Worm (Caenorhabditis elegans) whole organism, young adult: ENCODE measurements around the gene srw-68.

Source experiments
- B0035.1 ChIP-seq: sonication (generic microtip); optimal IDR thresholded peaks from 2 replicates; lab custom pipeline; 2016; ENCODE audit warnings: missing genetic modification characterization, mild to moderate bottlenecking, missing compliant biosample characterization, missing genotype, missing genetic modification reagents
- B0261.1 ChIP-seq: sonication (generic microtip); optimal IDR thresholded peaks from 2 replicates; lab custom pipeline; 2016; ENCODE audit warnings: mild to moderate bottlenecking, missing genetic modification characterization, moderate library complexity, missing compliant biosample characterization
- D2030.7 ChIP-seq: fragments of 200-800 bp; sonication (Bioruptor generic); IDR thresholded peaks from 2 replicates; pipeline ENCODE4 v1.3.6; 2022; ENCODE audit warnings: missing genetic modification reagents, missing genetic modification characterization, missing compliant biosample characterization
- F10E7.11 ChIP-seq: sonication (generic microtip); optimal IDR thresholded peaks from 2 replicates; lab custom pipeline; 2017; ENCODE audit warnings: mild to moderate bottlenecking, missing genetic modification characterization, moderate library complexity, missing compliant biosample characterization
- F33H1.4 ChIP-seq: fragments of 200-800 bp; sonication (Bioruptor generic); IDR thresholded peaks from 2 replicates; pipeline ENCODE4 v1.3.6; 2022; ENCODE audit warnings: missing genetic modification reagents, missing genetic modification characterization, missing compliant biosample characterization
- F37B4.10 ChIP-seq: fragments of 200-800 bp; sonication (Bioruptor generic); IDR thresholded peaks from 2 replicates; pipeline ENCODE4 v1.3.6; 2022; ENCODE audit warnings: missing genetic modification characterization, missing compliant biosample characterization
- F57A8.1 ChIP-seq: fragments of 200-800 bp; sonication (Bioruptor generic); optimal IDR thresholded peaks from 2 replicates; lab custom pipeline; 2018; ENCODE audit warnings: mild to moderate bottlenecking, missing genetic modification characterization, moderate library complexity, missing compliant biosample characterization
- K11D2.4 ChIP-seq: fragments of 200-800 bp; sonication (Bioruptor generic); IDR thresholded peaks from 2 replicates; pipeline ENCODE4 v1.3.6; 2022; ENCODE audit warnings: missing genetic modification reagents, missing genetic modification characterization, missing compliant biosample characterization
- K12H6.12 ChIP-seq: fragments of 200-800 bp; sonication (Bioruptor generic); optimal IDR thresholded peaks from 2 replicates; lab custom pipeline; 2018; ENCODE audit warnings: mild to moderate bottlenecking, missing genetic modification characterization, missing compliant biosample characterization
- T26A5.8 ChIP-seq: sonication (generic microtip); optimal IDR thresholded peaks from 2 replicates; lab custom pipeline; 2016; ENCODE audit warnings: missing genetic modification characterization, missing compliant biosample characterization
- Y67H2A.10 ChIP-seq: fragments of 200-800 bp; sonication (Bioruptor generic); conservative IDR thresholded peaks from 2 replicates; pipeline ENCODE4 v1.3.6; 2022; ENCODE audit warnings: missing genetic modification reagents, missing genetic modification characterization, missing compliant biosample characterization
- athp-1 ChIP-seq: sonication (generic microtip); optimal IDR thresholded peaks from 2 replicates; lab custom pipeline; 2017; ENCODE audit warnings: mild to moderate bottlenecking, missing genetic modification characterization, missing compliant biosample characterization
- bed-2 ChIP-seq: fragments of 200-800 bp; sonication (Bioruptor generic); IDR thresholded peaks from 2 replicates; pipeline ENCODE4 v1.3.6; 2022; ENCODE audit warnings: missing genetic modification reagents, missing genetic modification characterization, missing compliant biosample characterization
- cebp-2 ChIP-seq: fragments of 200-800 bp; sonication (Bioruptor generic); IDR thresholded peaks from 2 replicates; pipeline ENCODE4 v1.3.6; 2022; ENCODE audit warnings: missing genetic modification characterization, missing compliant biosample characterization
- ceh-58 ChIP-seq: fragments of 200-800 bp; sonication (Bioruptor generic); IDR thresholded peaks from 2 replicates; pipeline ENCODE4 v1.3.6; 2022; ENCODE audit warnings: missing genetic modification characterization, missing compliant biosample characterization
- dox-1 ChIP-seq: fragments of 200-800 bp; sonication (Bioruptor generic); IDR thresholded peaks from 2 replicates; pipeline ENCODE4 v1.3.6; 2022; ENCODE audit warnings: missing genetic modification reagents, missing genetic modification characterization, missing compliant biosample characterization
- dpff-1 ChIP-seq: sonication (generic microtip); optimal IDR thresholded peaks from 2 replicates; lab custom pipeline; 2017; ENCODE audit warnings: mild to moderate bottlenecking, missing genetic modification characterization, missing compliant biosample characterization
- dpl-1 ChIP-seq: fragments of 150-350 bp; optimal IDR thresholded peaks from 2 replicates; lab custom pipeline; 2014; ENCODE audit warnings: missing biosample characterization, missing genetic modification reagents, missing genetic modification characterization
- efl-1 ChIP-seq: fragments of 150-350 bp; optimal IDR thresholded peaks from 2 replicates; lab custom pipeline; 2014; ENCODE audit warnings: missing biosample characterization, missing genetic modification reagents, missing genetic modification characterization
- egl-18 ChIP-seq: fragments of 200-800 bp; sonication (Bioruptor generic); IDR thresholded peaks from 2 replicates; pipeline ENCODE4 v1.3.6; 2022; ENCODE audit warnings: missing genetic modification reagents, missing genetic modification characterization, missing compliant biosample characterization
- egrh-3 ChIP-seq: fragments of 200-800 bp; sonication (Bioruptor generic); IDR thresholded peaks from 2 replicates; pipeline ENCODE4 v1.3.6; 2022; ENCODE audit warnings: missing genetic modification reagents, missing genetic modification characterization, missing compliant biosample characterization
- ets-4 ChIP-seq: fragments of 200-800 bp; sonication (Bioruptor generic); optimal IDR thresholded peaks from 2 replicates; lab custom pipeline; 2018; ENCODE audit warnings: mild to moderate bottlenecking, missing genetic modification characterization, missing compliant biosample characterization
- fkh-3 ChIP-seq: sonication (generic microtip); optimal IDR thresholded peaks from 2 replicates; lab custom pipeline; 2016; ENCODE audit warnings: mild to moderate bottlenecking, missing genetic modification characterization, missing compliant biosample characterization
- gei-17 ChIP-seq: fragments of 200-800 bp; sonication (Bioruptor generic); optimal IDR thresholded peaks from 2 replicates; lab custom pipeline; 2018; ENCODE audit warnings: mild to moderate bottlenecking, missing genetic modification characterization, missing compliant biosample characterization
- him-1 ChIP-seq: sonication (generic microtip); optimal IDR thresholded peaks from 2 replicates; lab custom pipeline; 2016; ENCODE audit warnings: missing genotype, missing genetic modification reagents, missing genetic modification characterization, missing compliant biosample characterization
- hlh-26 ChIP-seq: fragments of 200-800 bp; sonication (Bioruptor generic); conservative IDR thresholded peaks from 2 replicates; pipeline ENCODE4 v1.3.6; 2022; ENCODE audit warnings: missing genetic modification reagents, missing genetic modification characterization, missing compliant biosample characterization
- hmg-1.2 ChIP-seq: fragments of 200-800 bp; sonication (Bioruptor generic); IDR thresholded peaks from 2 replicates; pipeline ENCODE4 v1.3.6; 2022; ENCODE audit warnings: missing genetic modification reagents, missing genetic modification characterization, missing compliant biosample characterization
- lag-1 ChIP-seq: fragments of 200-800 bp; sonication (Bioruptor generic); IDR thresholded peaks from 2 replicates; pipeline ENCODE4 v1.3.6; 2022; ENCODE audit warnings: missing genetic modification reagents, missing genetic modification characterization, missing compliant biosample characterization
- lsl-1 ChIP-seq: fragments of 200-800 bp; sonication (Bioruptor generic); optimal IDR thresholded peaks from 2 replicates; lab custom pipeline; 2018; ENCODE audit warnings: mild to moderate bottlenecking, missing genetic modification characterization, moderate library complexity, missing compliant biosample characterization
- nhr-120 ChIP-seq: fragments of 200-800 bp; sonication (Bioruptor generic); IDR thresholded peaks from 2 replicates; pipeline ENCODE4 v1.3.6; 2022; ENCODE audit warnings: missing genetic modification characterization, missing compliant biosample characterization
- nhr-179 ChIP-seq: sonication (generic microtip); optimal IDR thresholded peaks from 2 replicates; lab custom pipeline; 2016; ENCODE audit warnings: mild to moderate bottlenecking, missing genetic modification characterization, missing compliant biosample characterization
- repo-1 ChIP-seq: sonication (generic microtip); optimal IDR thresholded peaks from 2 replicates; lab custom pipeline; 2017; ENCODE audit warnings: mild to moderate bottlenecking, missing genetic modification characterization, missing compliant biosample characterization
- rpc-1 ChIP-seq, 2 experiments: fragments of 150-350 bp in 1 of 2; sonication (generic microtip) in 1 of 2; optimal IDR thresholded peaks; 2 replicates each; lab custom pipeline; 2014 to 2018; ENCODE audit warnings: missing biosample characterization in 1 of 2, missing genetic modification characterization in 1 of 2, missing genetic modification reagents in 1 of 2, missing genotype in 1 of 2
- sea-2 ChIP-seq: fragments of 200-800 bp; sonication (Bioruptor generic); IDR thresholded peaks from 2 replicates; pipeline ENCODE4 v1.3.6; 2022; ENCODE audit warnings: missing genetic modification characterization, missing compliant biosample characterization
- tbp1 ChIP-seq: fragments of 200-800 bp; sonication (Bioruptor generic); optimal IDR thresholded peaks from 2 replicates; lab custom pipeline; 2018; ENCODE audit warnings: mild to moderate bottlenecking, missing genetic modification characterization, missing compliant biosample characterization
- unc-130 ChIP-seq: sonication (generic microtip); optimal IDR thresholded peaks from 2 replicates; lab custom pipeline; 2016; ENCODE audit warnings: missing genetic modification reagents, missing genetic modification characterization, missing compliant biosample characterization
- ztf-25 ChIP-seq: fragments of 200-800 bp; sonication (Bioruptor generic); IDR thresholded peaks from 2 replicates; pipeline ENCODE4 v1.3.6; 2022; ENCODE audit warnings: missing genetic modification reagents, missing genetic modification characterization, missing compliant biosample characterization
- ztf-26 ChIP-seq: sonication (generic microtip); optimal IDR thresholded peaks from 2 replicates; lab custom pipeline; 2017; ENCODE audit warnings: missing genetic modification characterization, missing compliant biosample characterization
- ztf-3 ChIP-seq: fragments of 200-800 bp; sonication (Bioruptor generic); optimal IDR thresholded peaks from 2 replicates; lab custom pipeline; 2018; ENCODE audit warnings: mild to moderate bottlenecking, missing genetic modification characterization, missing compliant biosample characterization

srw-68 gene

ce11 chrV:7409599-7409998, 16.9 kb downstream of the srw-68 start, which contains the start of gene R13D7.2:
TSS of gene R13D7.2 (plus strand) at chrV:7409899.
- TF ChIP-seq F37B4.10 (GFP tag; lab: Robert Waterston, UW) (no peak), nhr-179 (no peak), fkh-3 (tag; lab: Kevin White, UChicago) (no peak), tbp1 (GFP tag; lab: Kevin White, UChicago) (no peak)

DNA sequence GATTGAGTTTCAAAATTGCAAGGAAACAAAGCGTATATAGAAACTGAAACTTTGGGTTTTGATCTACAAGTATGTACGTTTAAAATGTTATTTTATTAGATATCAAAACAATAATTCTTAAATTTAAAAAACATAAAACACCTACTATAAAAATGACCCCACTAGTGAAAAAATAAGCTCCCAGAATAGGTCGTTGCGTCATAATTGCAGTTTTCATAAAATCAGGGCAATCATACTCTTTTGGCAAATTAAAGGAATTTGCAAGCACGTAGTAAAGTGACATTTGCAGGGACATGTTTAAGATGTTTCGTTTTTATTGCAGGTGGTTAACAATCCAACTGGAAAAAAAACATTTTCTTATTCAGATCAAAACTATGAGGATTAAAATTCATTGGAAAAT, 18.0 kb downstream of the srw-68 start, which contains the start of gene srt-6:
srt-6 (minus strand) TSS at position 295 of the 400 bp plus-strand sequence.
- TF ChIP-seq dox-1 (GFP tag; lab: Robert Waterston, UW): no peak
- no peak for TF ChIP-seq dpff-1
- no peak for TF ChIP-seq B0261.1 (tag; lab: Kevin White, UChicago)
- no peak for TF ChIP-seq hlh-26 (GFP tag; lab: Robert Waterston, UW)
- no peak for TF ChIP-seq lag-1 (GFP tag; lab: Robert Waterston, UW)
- TF ChIP-seq T26A5.8 (tag; lab: Kevin White, UChicago): no peak
- TF ChIP-seq efl-1 (GFP tag; lab: Kevin White, UChicago): no peak
- TF ChIP-seq D2030.7 (GFP tag; lab: Robert Waterston, UW): no peak
- TF ChIP-seq rpc-1 (optimal IDR thresholded peaks at IDR 0.05; lab: Kevin White, UChicago): no peak
- no peak for TF ChIP-seq rpc-1 (tag; optimal IDR thresholded peaks at IDR 0.05; lab: Kevin White, UChicago)

ce11 chrV:7403501-7403900, 23.0 kb downstream of the srw-68 start:
- TF ChIP-seq cebp-2 (GFP tag; lab: Robert Waterston, UW): no peak
- no peak for TF ChIP-seq T26A5.8 (tag; lab: Kevin White, UChicago)
- TF ChIP-seq F33H1.4 (GFP tag; lab: Robert Waterston, UW): no peak
- no peak for TF ChIP-seq K12H6.12
- no peak for TF ChIP-seq ceh-58 (GFP tag; lab: Robert Waterston, UW)
- TF ChIP-seq him-1 (tag; lab: Kevin White, UChicago): no peak
- TF ChIP-seq unc-130: no peak
- TF ChIP-seq bed-2 (GFP tag; lab: Robert Waterston, UW): no peak
- TF ChIP-seq efl-1 (GFP tag; lab: Kevin White, UChicago): no peak
- TF ChIP-seq dpl-1: no peak
- TF ChIP-seq sea-2 (GFP tag; lab: Robert Waterston, UW): no peak
- no peak for TF ChIP-seq ztf-3 (GFP tag; lab: Kevin White, UChicago)
- no peak for TF ChIP-seq gei-17 (GFP tag; lab: Kevin White, UChicago)
- TF ChIP-seq nhr-179: no peak
- TF ChIP-seq lsl-1 (GFP tag; lab: Kevin White, UChicago): no peak
- no peak for TF ChIP-seq D2030.7 (GFP tag; lab: Robert Waterston, UW)
- no peak for TF ChIP-seq B0035.1
- TF ChIP-seq F57A8.1 (GFP tag; lab: Kevin White, UChicago): no peak
- no peak for TF ChIP-seq athp-1 (tag; lab: Kevin White, UChicago)

DNA sequence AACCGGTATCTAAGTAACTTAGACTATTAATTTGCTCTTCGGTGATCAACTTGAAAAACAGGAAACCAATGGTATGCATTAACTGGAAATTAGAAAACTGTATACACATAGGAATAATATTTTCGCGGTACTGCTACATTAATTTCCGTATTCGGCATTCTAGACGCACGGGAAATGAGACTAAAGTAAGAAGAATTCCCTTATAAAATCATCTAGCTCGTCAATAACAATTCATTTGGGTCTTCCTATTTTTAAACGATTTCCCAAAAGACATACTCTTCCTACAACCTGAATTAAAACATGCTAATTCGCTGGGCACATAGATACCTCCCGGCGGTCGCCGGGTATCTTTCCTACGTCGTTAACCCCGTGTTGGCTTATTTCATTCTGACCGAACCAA, 24.1 kb downstream of the srw-68 start, which contains the start of gene srj-13:
srj-13 (plus strand) TSS at position 301 of the 400 bp plus-strand sequence.
- TF ChIP-seq F10E7.11: no peak
- no peak for TF ChIP-seq ztf-26 (tag; lab: Kevin White, UChicago)
- TF ChIP-seq B0035.1: no peak
- TF ChIP-seq, all 124 proteins: peak for 0

DNA sequence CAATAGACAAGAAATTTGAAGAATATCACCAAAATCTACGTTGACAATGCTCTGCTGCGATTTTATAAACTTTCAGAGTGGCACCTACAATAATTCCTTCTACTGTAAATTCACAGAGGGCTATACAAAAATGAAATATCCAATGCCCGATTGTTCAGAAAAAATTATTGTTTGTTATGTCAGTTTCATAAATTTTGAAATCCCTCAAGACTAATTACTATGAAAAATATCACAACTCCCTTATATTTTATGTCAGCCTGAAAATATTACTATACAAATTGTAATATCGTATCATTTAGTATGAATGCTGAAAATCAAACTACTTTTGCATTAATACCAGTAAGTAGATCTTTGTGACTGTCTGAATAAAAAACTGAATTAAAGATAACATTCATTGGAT, 25.9 kb downstream of the srw-68 start, which contains the start of gene srx-60:
srx-60 (plus strand) TSS at position 301 of the 400 bp plus-strand sequence.
- TF ChIP-seq nhr-120 (GFP tag; lab: Robert Waterston, UW): no peak
- TF ChIP-seq ztf-25 (GFP tag; lab: Robert Waterston, UW): no peak
- no peak for TF ChIP-seq egrh-3 (GFP tag; lab: Robert Waterston, UW)
- no peak for TF ChIP-seq T26A5.8 (tag; lab: Kevin White, UChicago)
- TF ChIP-seq Y67H2A.10 (GFP tag; lab: Robert Waterston, UW): no peak
- TF ChIP-seq egl-18: no peak
- TF ChIP-seq ets-4: no peak
- TF ChIP-seq ceh-58 (GFP tag; lab: Robert Waterston, UW): no peak
- no peak for TF ChIP-seq K11D2.4 (GFP tag; lab: Robert Waterston, UW)
- no peak for TF ChIP-seq repo-1 (tag; lab: Kevin White, UChicago)
- TF ChIP-seq hmg-1.2: no peak
- no peak for TF ChIP-seq K12H6.12
